Worm (Caenorhabditis elegans) whole organism, late embryonic: Measurements from ENCODE around the gene fcmt-1.
A peak's percentile ranks its signal among the peaks of the same experiment; 100 is the strongest.

ENCODE experiments used
- C38D4.7 ChIP-seq: fragments of 200-800 bp; sonication (Bioruptor generic); optimal IDR thresholded peaks from 2 replicates; lab custom pipeline; 2018; ENCODE audit warnings: mild to moderate bottlenecking, missing genetic modification characterization, moderate library complexity, missing compliant biosample characterization
- F13H6.1 ChIP-seq: sonication (generic microtip); optimal IDR thresholded peaks from 2 replicates; lab custom pipeline; 2016; ENCODE audit warnings: missing genetic modification characterization, missing compliant biosample characterization
- K02D7.2 ChIP-seq: sonication (generic microtip); optimal IDR thresholded peaks from 2 replicates; lab custom pipeline; 2017; ENCODE audit warnings: mild to moderate bottlenecking, missing genetic modification characterization, missing compliant biosample characterization
- Y22D7AL.16 ChIP-seq: sonication (generic microtip); optimal IDR thresholded peaks from 2 replicates; lab custom pipeline; 2016; ENCODE audit warnings: missing genetic modification characterization, missing compliant biosample characterization
- ceh-14 ChIP-seq: sonication (generic microtip); optimal IDR thresholded peaks from 2 replicates; lab custom pipeline; 2016; ENCODE audit warnings: missing genotype, missing genetic modification characterization, missing compliant biosample characterization
- ceh-18 ChIP-seq: sonication (generic microtip); optimal IDR thresholded peaks from 2 replicates; lab custom pipeline; 2016; ENCODE audit warnings: missing genetic modification characterization, missing compliant biosample characterization
- ceh-22 ChIP-seq: sonication (generic microtip); optimal IDR thresholded peaks from 2 replicates; lab custom pipeline; 2017; ENCODE audit warnings: missing biosample characterization, missing genetic modification characterization
- ceh-30 ChIP-seq: fragments of 150-350 bp; optimal IDR thresholded peaks from 2 replicates; lab custom pipeline; 2014; ENCODE audit warnings: missing biosample characterization, missing genetic modification characterization
- ceh-31 ChIP-seq: sonication (generic microtip); optimal IDR thresholded peaks from 2 replicates; lab custom pipeline; 2016; ENCODE audit warnings: missing genetic modification characterization, missing compliant biosample characterization
- ceh-45 ChIP-seq: fragments of 200-800 bp; sonication (Bioruptor generic); IDR thresholded peaks from 2 replicates; pipeline ENCODE4 v1.3.6; 2022; ENCODE audit warnings: missing genetic modification reagents, missing genetic modification characterization, missing compliant biosample characterization
- ceh-48 ChIP-seq: sonication (generic microtip); optimal IDR thresholded peaks from 2 replicates; lab custom pipeline; 2016; ENCODE audit warnings: missing genetic modification characterization, inconsistent platforms, missing compliant biosample characterization
- ceh-6 ChIP-seq: fragments of 200-800 bp; sonication (Bioruptor generic); optimal IDR thresholded peaks from 2 replicates; lab custom pipeline; 2018; ENCODE audit warnings: mild to moderate bottlenecking, missing genetic modification characterization, missing compliant biosample characterization
- ceh-9 ChIP-seq: sonication (generic microtip); optimal IDR thresholded peaks from 2 replicates; lab custom pipeline; 2016; ENCODE audit warnings: mild to moderate bottlenecking, missing genetic modification characterization, inconsistent platforms, missing compliant biosample characterization
- che-1 ChIP-seq: sonication (generic microtip); optimal IDR thresholded peaks from 2 replicates; lab custom pipeline; 2016; ENCODE audit warnings: mild to moderate bottlenecking, missing genetic modification characterization, missing compliant biosample characterization
- dmd-4 ChIP-seq: sonication (generic microtip); optimal IDR thresholded peaks from 2 replicates; lab custom pipeline; 2016; ENCODE audit warnings: borderline replicate concordance, missing genetic modification characterization, missing compliant biosample characterization
- dve-1 ChIP-seq: sonication (generic microtip); optimal IDR thresholded peaks from 2 replicates; lab custom pipeline; 2017; ENCODE audit warnings: antibody characterized with exemption, mild to moderate bottlenecking, missing genetic modification characterization, missing compliant biosample characterization
- elt-4 ChIP-seq: sonication (generic microtip); optimal IDR thresholded peaks from 2 replicates; lab custom pipeline; 2016; ENCODE audit warnings: missing genetic modification characterization, missing compliant biosample characterization
- eyg-1 ChIP-seq: sonication (generic microtip); optimal IDR thresholded peaks from 2 replicates; lab custom pipeline; 2016; ENCODE audit warnings: missing genotype, missing genetic modification characterization, missing compliant biosample characterization
- fkh-10 ChIP-seq: fragments of 150-350 bp; optimal IDR thresholded peaks from 2 replicates; lab custom pipeline; 2014; ENCODE audit warnings: missing biosample characterization, missing genetic modification reagents, missing genetic modification characterization
- gmeb-2 ChIP-seq: sonication (generic microtip); optimal IDR thresholded peaks from 2 replicates; lab custom pipeline; 2016; ENCODE audit warnings: missing genetic modification characterization, inconsistent platforms, missing compliant biosample characterization
- hlh-15 ChIP-seq: sonication (generic microtip); optimal IDR thresholded peaks from 2 replicates; lab custom pipeline; 2016; ENCODE audit warnings: missing genetic modification characterization, missing compliant biosample characterization
- hlh-30 ChIP-seq: sonication (generic microtip); optimal IDR thresholded peaks from 2 replicates; lab custom pipeline; 2017; ENCODE audit warnings: antibody characterized with exemption, missing genetic modification characterization, missing compliant biosample characterization; ENCODE audit not compliant: insufficient read depth
- lim-6 ChIP-seq: sonication (generic microtip); optimal IDR thresholded peaks from 2 replicates; lab custom pipeline; 2016; ENCODE audit warnings: missing genetic modification characterization, missing compliant biosample characterization
- madf-2 ChIP-seq: sonication (generic microtip); optimal IDR thresholded peaks from 2 replicates; lab custom pipeline; 2017; ENCODE audit warnings: missing genetic modification characterization, missing compliant biosample characterization
- mec-3 ChIP-seq: sonication (generic microtip); optimal IDR thresholded peaks from 2 replicates; lab custom pipeline; 2016; ENCODE audit warnings: borderline replicate concordance, missing genetic modification characterization, missing compliant biosample characterization
- nfya-1 ChIP-seq: sonication (generic microtip); optimal IDR thresholded peaks from 2 replicates; lab custom pipeline; 2017; ENCODE audit warnings: missing genetic modification characterization, mild to moderate bottlenecking, missing compliant biosample characterization, antibody characterized with exemption, moderate library complexity
- nhr-232 ChIP-seq: sonication (generic microtip); optimal IDR thresholded peaks from 2 replicates; lab custom pipeline; 2016; ENCODE audit warnings: missing genetic modification characterization, missing compliant biosample characterization
- npax-4 ChIP-seq: sonication (generic microtip); optimal IDR thresholded peaks from 2 replicates; lab custom pipeline; 2016; ENCODE audit warnings: missing genetic modification characterization, missing compliant biosample characterization
- pag-3 ChIP-seq: sonication (generic microtip); optimal IDR thresholded peaks from 2 replicates; lab custom pipeline; 2016; ENCODE audit warnings: missing compliant biosample characterization, missing genetic modification characterization, borderline replicate concordance
- pat-9 ChIP-seq: fragments of 200-800 bp; sonication (Bioruptor generic); optimal IDR thresholded peaks from 2 replicates; lab custom pipeline; 2018; ENCODE audit warnings: mild to moderate bottlenecking, missing genetic modification characterization, moderate library complexity, missing compliant biosample characterization
- pax-1 ChIP-seq: fragments of 150-350 bp; optimal IDR thresholded peaks from 2 replicates; lab custom pipeline; 2014; ENCODE audit warnings: missing biosample characterization, missing genetic modification characterization
- pqm-1 ChIP-seq: sonication (generic microtip); optimal IDR thresholded peaks from 2 replicates; lab custom pipeline; 2016; ENCODE audit warnings: missing genetic modification characterization, missing compliant biosample characterization
- pros-1 ChIP-seq: fragments of 150-350 bp; optimal IDR thresholded peaks from 2 replicates; lab custom pipeline; 2014; ENCODE audit warnings: missing biosample characterization, missing genetic modification reagents, missing genetic modification characterization
- ref-2 ChIP-seq: sonication (generic microtip); optimal IDR thresholded peaks from 2 replicates; lab custom pipeline; 2016; ENCODE audit warnings: missing genetic modification characterization, missing compliant biosample characterization
- rnt-1 ChIP-seq: sonication (generic microtip); optimal IDR thresholded peaks from 2 replicates; lab custom pipeline; 2016; ENCODE audit warnings: missing genetic modification characterization, missing compliant biosample characterization
- sdc-2 ChIP-seq: sonication (generic microtip); optimal IDR thresholded peaks from 2 replicates; lab custom pipeline; 2016; ENCODE audit warnings: missing genotype, missing genetic modification characterization, missing compliant biosample characterization
- sox-4 ChIP-seq: sonication (generic microtip); optimal IDR thresholded peaks from 2 replicates; lab custom pipeline; 2017; ENCODE audit warnings: mild to moderate bottlenecking, missing genetic modification characterization, inconsistent platforms, missing compliant biosample characterization
- syd-9 ChIP-seq: sonication (generic microtip); optimal IDR thresholded peaks from 2 replicates; lab custom pipeline; 2016; ENCODE audit warnings: mild to moderate bottlenecking, missing genetic modification characterization, moderate library complexity, missing compliant biosample characterization
- tbx-2 ChIP-seq: sonication (generic microtip); optimal IDR thresholded peaks from 2 replicates; lab custom pipeline; 2016; ENCODE audit warnings: missing genetic modification characterization, missing compliant biosample characterization
- unc-3 ChIP-seq, 2 experiments: fragments of 200-800 bp in 1 of 2; sonication (Bioruptor generic) in 1 of 2; sonication (generic microtip) in 1 of 2; conservative IDR thresholded peaks in 1 of 2; optimal IDR thresholded peaks in 1 of 2; 2 replicates each; pipeline versions ENCODE4 v1.3.6 to Lab custom; 2016 to 2022; ENCODE audit warnings: missing compliant biosample characterization in 2 of 2, missing genetic modification characterization in 2 of 2, missing genetic modification reagents in 1 of 2
- unc-42 ChIP-seq: sonication (generic microtip); optimal IDR thresholded peaks from 2 replicates; lab custom pipeline; 2016; ENCODE audit warnings: missing genotype, missing genetic modification characterization, missing compliant biosample characterization
- unc-55 ChIP-seq: sonication (generic microtip); optimal IDR thresholded peaks from 2 replicates; lab custom pipeline; 2017; ENCODE audit warnings: missing biosample characterization, missing genetic modification reagents, missing genetic modification characterization
- unc-86 ChIP-seq: sonication (generic microtip); optimal IDR thresholded peaks from 2 replicates; lab custom pipeline; 2016; ENCODE audit warnings: missing genetic modification characterization, missing compliant biosample characterization
- ztf-16 ChIP-seq: sonication (generic microtip); optimal IDR thresholded peaks from 2 replicates; lab custom pipeline; 2017; ENCODE audit warnings: missing genetic modification characterization, missing compliant biosample characterization

The fcmt-1 gene

DNA sequence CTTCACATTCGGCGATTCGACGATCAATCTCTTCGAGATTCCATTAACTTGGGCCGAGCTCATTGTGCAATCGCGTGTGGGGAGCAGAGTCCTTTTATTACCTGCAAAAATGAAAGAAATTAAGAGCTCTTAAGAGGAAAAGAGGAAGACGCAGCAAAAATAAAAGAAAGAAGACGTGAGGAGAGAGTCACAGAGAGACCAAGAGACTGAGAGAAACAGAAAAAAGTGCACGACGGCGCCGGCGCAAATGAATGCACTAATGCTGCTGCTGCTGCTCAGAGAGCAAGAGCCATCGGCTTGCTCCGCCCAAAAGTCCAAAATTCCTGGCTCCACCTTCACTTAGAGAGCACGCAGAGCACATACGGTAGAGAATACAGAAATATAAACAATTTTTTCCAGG, 9.2 kb downstream of the fcmt-1 start, which contains the start of gene inos-1:
Gene inos-1 (minus strand): TSS at position 101 of the 400 bp plus-strand sequence.
- TF ChIP-seq unc-55 = no peak
- TF ChIP-seq sox-4 = no peak
- no peak for TF ChIP-seq dmd-4
- TF ChIP-seq ref-2 (tag; lab: Kevin White, UChicago) = no peak
- TF ChIP-seq sdc-2 (tag; lab: Kevin White, UChicago) = no peak
- TF ChIP-seq ceh-14 (tag; lab: Kevin White, UChicago) = no peak
- TF ChIP-seq nhr-232 = no peak
- no peak for TF ChIP-seq lim-6 (tag; lab: Kevin White, UChicago)
- TF ChIP-seq ceh-30 = no peak
- no peak for TF ChIP-seq unc-3 (GFP tag; conservative IDR thresholded peaks at IDR 0.05; lab: Robert Waterston, UW)
- no peak for TF ChIP-seq unc-3 (tag; optimal IDR thresholded peaks at IDR 0.05; lab: Kevin White, UChicago)

DNA sequence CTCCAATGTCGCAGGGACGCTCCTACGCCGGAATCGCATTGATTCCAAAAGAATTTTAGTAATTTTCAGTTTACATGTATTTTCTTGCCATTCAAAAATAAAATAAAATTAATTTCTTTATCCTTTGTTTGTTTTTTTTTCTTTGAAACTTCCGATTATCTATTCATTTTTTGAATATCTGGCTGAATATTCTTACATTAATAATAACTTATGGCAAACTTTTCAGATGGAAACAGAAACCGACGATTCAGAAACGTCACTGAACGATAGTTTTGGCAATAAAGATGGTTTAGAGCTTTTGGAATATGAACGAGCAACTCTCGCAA, 13.5 kb downstream of the fcmt-1 start, which contains the start of gene xpf-1:
Gene xpf-1 (plus strand): TSS at position 227 of the 326 bp plus-strand sequence.
- no peak for TF ChIP-seq ceh-48 (tag; lab: Kevin White, UChicago)

DNA sequence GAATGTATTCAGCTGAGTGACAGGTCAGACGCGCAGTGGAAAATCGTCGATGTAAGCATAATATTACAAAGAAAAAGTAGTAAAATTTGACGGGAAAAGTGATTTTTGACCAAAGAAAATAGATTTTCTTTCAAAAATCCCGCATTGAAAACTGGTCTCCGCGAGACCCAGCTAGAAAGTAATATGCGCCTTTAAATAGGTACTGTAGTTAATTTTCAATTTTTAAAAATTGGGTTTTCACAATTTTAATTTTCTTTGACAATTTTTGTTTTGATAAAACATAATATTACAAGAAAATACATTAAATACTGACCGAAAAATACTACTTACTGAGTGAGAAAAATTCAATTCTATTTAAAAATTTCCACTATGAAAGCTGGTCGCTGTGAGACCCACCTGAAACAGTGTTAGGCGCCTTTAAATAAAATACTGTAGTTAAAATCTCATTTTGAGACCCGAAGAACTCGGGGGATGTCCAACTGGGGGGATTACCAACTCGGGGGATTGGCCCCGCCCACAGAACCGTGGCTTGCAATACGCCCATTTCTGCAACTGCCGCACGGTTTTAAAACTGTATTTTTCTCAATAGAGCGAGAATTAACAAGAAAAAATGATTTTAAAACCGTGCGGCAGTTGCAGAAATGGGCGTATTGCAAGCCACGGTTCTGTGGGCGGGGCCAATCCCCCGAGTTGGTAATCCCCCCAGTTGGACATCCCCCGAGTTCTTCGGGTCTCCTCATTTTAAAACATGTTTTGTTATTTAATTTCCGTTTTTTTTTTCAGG, 14.0 kb downstream of the fcmt-1 start, which contains the start of gene tars-1:
Gene tars-1 (minus strand): TSS at position 497 of the 784 bp plus-strand sequence.
- peak; percentile 20 for TF ChIP-seq unc-55

DNA sequence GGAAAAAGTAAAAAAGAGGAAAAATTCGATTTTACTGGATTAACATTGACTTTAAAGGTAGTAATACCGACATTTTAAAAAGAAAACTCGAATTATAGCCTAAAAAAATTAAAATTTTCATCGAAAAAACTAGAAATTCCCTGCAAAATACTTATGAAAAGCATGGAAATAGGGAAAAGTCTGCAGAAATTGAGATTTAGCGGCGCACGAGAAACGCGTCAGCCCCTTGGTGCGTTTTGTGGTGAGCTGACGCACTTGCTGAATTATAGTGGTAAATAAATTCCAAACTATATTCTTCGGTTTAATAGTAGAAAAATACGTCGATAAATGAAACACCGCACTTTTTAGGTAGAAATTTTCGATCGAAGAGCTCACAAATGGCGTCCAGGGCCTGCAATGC, 14.9 kb downstream of the fcmt-1 start:
- TF ChIP-seq madf-2 (tag; lab: Kevin White, UChicago) = no peak
- TF ChIP-seq gmeb-2 (tag; lab: Kevin White, UChicago) = no peak
- TF ChIP-seq K02D7.2 = no peak
- TF ChIP-seq ceh-31 = peak; percentile 56
- TF ChIP-seq C38D4.7 = no peak
- no peak for TF ChIP-seq ceh-48 (tag; lab: Kevin White, UChicago)
- peak; percentile 1 for TF ChIP-seq ztf-16 (tag; lab: Kevin White, UChicago)
- TF ChIP-seq ceh-18 (tag; lab: Kevin White, UChicago) = peak; percentile 14
- peak; percentile 18 for TF ChIP-seq rnt-1 (tag; lab: Kevin White, UChicago)
- TF ChIP-seq hlh-15 (tag; lab: Kevin White, UChicago) = no peak
- no peak for TF ChIP-seq fkh-10 (GFP tag; lab: Kevin White, UChicago)
- no peak for TF ChIP-seq hlh-30 (tag; lab: Kevin White, UChicago)
- TF ChIP-seq pag-3 = no peak
- TF ChIP-seq ceh-9 (tag; lab: Kevin White, UChicago) = no peak
- no peak for TF ChIP-seq ceh-22 (tag; lab: Kevin White, UChicago)
- TF ChIP-seq pqm-1 (tag; lab: Kevin White, UChicago) = no peak
- peak; percentile 37 for TF ChIP-seq nfya-1 (tag; lab: Kevin White, UChicago)
- peak; percentile 22 for TF ChIP-seq sox-4
- no peak for TF ChIP-seq F13H6.1 (tag; lab: Kevin White, UChicago)
- TF ChIP-seq ceh-45 (GFP tag; lab: Robert Waterston, UW) = no peak
- TF ChIP-seq mec-3 (tag; lab: Kevin White, UChicago) = no peak
- no peak for TF ChIP-seq npax-4
- no peak for TF ChIP-seq elt-4 (tag; lab: Kevin White, UChicago)
- no peak for TF ChIP-seq nhr-232
- no peak for TF ChIP-seq Y22D7AL.16 (tag; lab: Kevin White, UChicago)
- no peak for TF ChIP-seq dve-1 (tag; lab: Kevin White, UChicago)
- TF ChIP-seq ceh-6 (GFP tag; lab: Kevin White, UChicago) = peak; percentile 1
- no peak for TF ChIP-seq unc-42 (tag; lab: Kevin White, UChicago)
- peak; percentile 8 for TF ChIP-seq che-1 (tag; lab: Kevin White, UChicago)
- no peak for TF ChIP-seq pros-1 (tag; lab: Kevin White, UChicago)
- peak; percentile 14 for TF ChIP-seq tbx-2 (tag; lab: Kevin White, UChicago)
- peak; percentile 25 for TF ChIP-seq pat-9 (tag; lab: Kevin White, UChicago)
- peak; percentile 18 for TF ChIP-seq unc-86 (tag; lab: Kevin White, UChicago)
- no peak for TF ChIP-seq pax-1 (tag; lab: Kevin White, UChicago)
- TF ChIP-seq eyg-1 (tag; lab: Kevin White, UChicago) = no peak
- no peak for TF ChIP-seq syd-9 (tag; lab: Kevin White, UChicago)
